Worm (Caenorhabditis elegans) whole organism, midembryonic: ENCODE data around the gene Y57G7A.11.

ENCODE experiments used
- T22C8.4 ChIP-seq: fragments of 200-800 bp; sonication (Bioruptor generic); IDR thresholded peaks from 2 replicates; pipeline ENCODE4 v1.3.6; 2022; ENCODE audit warnings: missing genetic modification characterization, missing compliant biosample characterization
- cog-1 ChIP-seq: sonication (generic microtip); optimal IDR thresholded peaks from 2 replicates; lab custom pipeline; 2016; ENCODE audit warnings: missing genetic modification characterization, missing compliant biosample characterization
- flt-1 ChIP-seq: fragments of 200-800 bp; sonication (Bioruptor generic); IDR thresholded peaks from 2 replicates; pipeline ENCODE4 v1.3.6; 2022; ENCODE audit warnings: missing genetic modification characterization, missing compliant biosample characterization
- klf-2 ChIP-seq: fragments of 200-800 bp; sonication (Bioruptor generic); conservative IDR thresholded peaks from 2 replicates; pipeline ENCODE4 v1.3.6; 2022; ENCODE audit warnings: missing genetic modification reagents, missing genetic modification characterization, missing compliant biosample characterization
- med-1 ChIP-seq: sonication (generic microtip); optimal IDR thresholded peaks from 2 replicates; lab custom pipeline; 2017; ENCODE audit warnings: missing genetic modification characterization, mild to moderate bottlenecking, missing compliant biosample characterization, antibody characterized with exemption, missing genetic modification reagents; ENCODE audit not compliant: insufficient read depth
- ref-1 ChIP-seq: fragments of 200-800 bp; sonication (Bioruptor generic); conservative IDR thresholded peaks from 2 replicates; pipeline ENCODE4 v1.3.6; 2022; ENCODE audit warnings: missing genetic modification reagents, missing genetic modification characterization, missing compliant biosample characterization
- tab-1 ChIP-seq: fragments of 200-800 bp; sonication (Bioruptor generic); IDR thresholded peaks from 2 replicates; pipeline ENCODE4 v1.3.6; 2022; ENCODE audit warnings: missing genetic modification characterization, missing compliant biosample characterization
- ztf-23 ChIP-seq: fragments of 200-800 bp; sonication (Bioruptor generic); IDR thresholded peaks from 2 replicates; pipeline ENCODE4 v1.3.6; 2022; ENCODE audit warnings: missing genetic modification reagents, missing genetic modification characterization, missing compliant biosample characterization
- ztf-29 ChIP-seq: fragments of 200-800 bp; sonication (Bioruptor generic); IDR thresholded peaks from 2 replicates; pipeline ENCODE4 v1.3.6; 2022; ENCODE audit warnings: missing genetic modification reagents, missing genetic modification characterization, missing compliant biosample characterization

Y57G7A.11 gene

ce11 chrII:1228943-1229342 is 47.7 kb downstream of the Y57G7A.11 start:
- TF ChIP-seq T22C8.4 (GFP tag; lab: Robert Waterston, UW) (no peak), tab-1 (GFP tag; lab: Robert Waterston, UW) (no peak), ref-1 (no peak), cog-1 (no peak), ztf-29 (no peak), klf-2 (no peak), med-1 (GFP tag; lab: Kevin White, UChicago) (no peak), flt-1 (no peak), ztf-23 (no peak)
